Worm (Caenorhabditis elegans): ENCODE measurements around the gene F58B4.7.

F58B4.7 gene

ce11 chrV:10897172-10897571, 26.0 kb downstream of the F58B4.7 start (continued):
- no peak for TF ChIP-seq Y105C5A.15 (GFP tag; IDR thresholded peaks at IDR 0.05)
- TF ChIP-seq aha-1 (tag): peak; percentile 100
- TF ChIP-seq cey-2 (tag; optimal IDR thresholded peaks at IDR 0.05; ENCODE audit: borderline replicate concordance, insufficient read depth): peak; percentile 23
- no peak for TF ChIP-seq dmd-8 (GFP tag; IDR thresholded peaks at IDR 0.05)
- TF ChIP-seq zfp-3 (GFP tag; conservative IDR thresholded peaks at IDR 0.05): peak; percentile 98
- peak; percentile 97 for TF ChIP-seq nhr-28 (tag; optimal IDR thresholded peaks at IDR 0.05)
- TF ChIP-seq ces-1 (GFP tag; optimal IDR thresholded peaks at IDR 0.05): peak; percentile 66
- TF ChIP-seq ama-1 (optimal IDR thresholded peaks at IDR 0.05): peak; percentile 75
- 0 out of 2 replicates have a peak, but pooled peaks have one; percentile 12 for TF ChIP-seq zip-11 (GFP tag; IDR thresholded peaks at IDR 0.05)
- TF ChIP-seq F10B5.3 (tag; optimal IDR thresholded peaks at IDR 0.05): peak; percentile 93
- TF ChIP-seq mdt-29 (GFP tag; IDR thresholded peaks at IDR 0.05): peak; percentile 97
- TF ChIP-seq egl-43 (GFP tag; IDR thresholded peaks at IDR 0.05): peak; percentile 94
- TF ChIP-seq arid-1 (GFP tag; conservative IDR thresholded peaks at IDR 0.05): peak; percentile 96
- TF ChIP-seq Y75B8A.6 (GFP tag; IDR thresholded peaks at IDR 0.05): peak; percentile 98
- peak; percentile 96 for TF ChIP-seq lin-13 (GFP tag; optimal IDR thresholded peaks at IDR 0.05)
- peak; percentile 12 for TF ChIP-seq egl-27 (tag; optimal IDR thresholded peaks at IDR 0.05)
- TF ChIP-seq attf-4 (tag; optimal IDR thresholded peaks at IDR 0.05): peak; percentile 39
- TF ChIP-seq nhr-237 (tag; optimal IDR thresholded peaks at IDR 0.05): peak; percentile 80
- peak; percentile 67 for TF ChIP-seq Y5F2A.4 (GFP tag; optimal IDR thresholded peaks at IDR 0.05)
- peak; percentile 98 for TF ChIP-seq nhr-25 (tag; optimal IDR thresholded peaks at IDR 0.05; ENCODE audit: borderline replicate concordance, insufficient read depth)
- TF ChIP-seq nhr-11 (tag; optimal IDR thresholded peaks at IDR 0.05): peak; percentile 98
- no peak; the same call in 1 of the 2 replicates for TF ChIP-seq snpc-1.2 (GFP tag; IDR thresholded peaks at IDR 0.05)
- TF ChIP-seq nhr-48 (tag; optimal IDR thresholded peaks at IDR 0.05): peak; percentile 96
- TF ChIP-seq tag-97 (GFP tag; IDR thresholded peaks at IDR 0.05): 0 out of 2 replicates have a peak, but pooled peaks have one; percentile 79
- peak; percentile 96 for TF ChIP-seq duxl-1 (tag; optimal IDR thresholded peaks at IDR 0.05; ENCODE audit: poor library complexity)
- peak; percentile 94 for TF ChIP-seq zfp-2 (tag; optimal IDR thresholded peaks at IDR 0.05)
- TF ChIP-seq F26F4.8 (GFP tag; conservative IDR thresholded peaks at IDR 0.05): no peak
- no peak for TF ChIP-seq aly-2 (tag; optimal IDR thresholded peaks at IDR 0.05)
- peak; percentile 95 for TF ChIP-seq hmg-1.1 (GFP tag; IDR thresholded peaks at IDR 0.05)
- peak; percentile 67 to 94 for TF ChIP-seq hif-1 (tag; optimal IDR thresholded peaks at IDR 0.05)
- no peak for TF ChIP-seq ceh-82 (tag; optimal IDR thresholded peaks at IDR 0.05)

DNA sequence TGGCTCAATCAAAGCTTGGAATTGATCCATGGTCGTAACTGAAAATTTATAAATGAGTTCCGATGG, 26.2 kb downstream of the F58B4.7 start, which contains the start of gene sec-61.G:
sec-61.G (minus strand) TSS at position 38 of the 66 bp plus-strand sequence.
- TF ChIP-seq daf-8 (GFP tag; IDR thresholded peaks at IDR 0.05) (no peak), arid-1 (GFP tag; conservative IDR thresholded peaks at IDR 0.05) (no peak), R02D3.7 (tag; optimal IDR thresholded peaks at IDR 0.05) (no peak), ceh-28 (tag; optimal IDR thresholded peaks at IDR 0.05) (no peak), Y75B8A.6 (GFP tag; IDR thresholded peaks at IDR 0.05) (no peak), T20F7.1 (GFP tag; optimal IDR thresholded peaks at IDR 0.05) (no peak), snpc-4 (tag; optimal IDR thresholded peaks at IDR 0.05) (no peak), rbr-2 (tag; optimal IDR thresholded peaks at IDR 0.05) (no peak), nhr-41 (GFP tag; IDR thresholded peaks at IDR 0.05) (no peak), zip-2 (tag; optimal IDR thresholded peaks at IDR 0.05) (no peak), sdz-12 (GFP tag; optimal IDR thresholded peaks at IDR 0.05) (no peak), nhr-42 (GFP tag; IDR thresholded peaks at IDR 0.05) (no peak), D1046.2 (GFP tag; IDR thresholded peaks at IDR 0.05) (no peak), unc-39 (tag; optimal IDR thresholded peaks at IDR 0.05) (no peak), saeg-2 (GFP tag; IDR thresholded peaks at IDR 0.05) (no peak), mdl-1 (tag; optimal IDR thresholded peaks at IDR 0.05) (no peak), madf-5 (GFP tag; IDR thresholded peaks at IDR 0.05) (no peak), lir-3 (tag; optimal IDR thresholded peaks at IDR 0.05) (no peak)
